Fruit fly (Drosophila melanogaster) whole organism, wandering third instar larva: Measurements from ENCODE around the gene CG43844.

Source experiments
- Abd-B ChIP-seq: fragments of >200 bp; optimal IDR thresholded peaks from 2 replicates; lab custom pipeline; 2017; ENCODE audit warnings: missing biosample characterization, missing genetic modification characterization
- CG32264 ChIP-seq: fragments of 200-800 bp; sonication (Bioruptor generic); optimal IDR thresholded peaks from 2 replicates; lab custom pipeline; 2016; ENCODE audit warnings: missing biosample characterization, missing genetic modification characterization
- CG9705 ChIP-seq: fragments of 200-800 bp; sonication (Bioruptor generic); optimal IDR thresholded peaks from 2 replicates; lab custom pipeline; 2018; ENCODE audit warnings: missing biosample characterization, mild to moderate bottlenecking, missing genetic modification characterization
- CrebA ChIP-seq: fragments of 200-800 bp; sonication (Bioruptor generic); optimal IDR thresholded peaks from 2 replicates; lab custom pipeline; 2016; ENCODE audit warnings: missing biosample characterization, mild to moderate bottlenecking, missing genetic modification characterization, borderline replicate concordance
- Dfd ChIP-seq: fragments of >200 bp; optimal IDR thresholded peaks from 2 replicates; lab custom pipeline; 2017; ENCODE audit warnings: missing biosample characterization, missing genetic modification characterization
- Dif ChIP-seq: fragments of 200-275, 200-300 bp; sonication (Bioruptor generic); optimal IDR thresholded peaks from 2 replicates; lab custom pipeline; 2018; ENCODE audit warnings: missing biosample characterization, missing genetic modification characterization; ENCODE audit not compliant: partially characterized antibody
- GATAd ChIP-seq: sonication (Bioruptor generic); optimal IDR thresholded peaks from 2 replicates; lab custom pipeline; 2016; ENCODE audit warnings: missing biosample characterization, missing genetic modification characterization
- HLH106 ChIP-seq: fragments of 200-800 bp; optimal IDR thresholded peaks from 3 replicates; lab custom pipeline; 2019; ENCODE audit warnings: missing biosample characterization, mild to moderate bottlenecking, missing genetic modification characterization, moderate library complexity
- Hnf4 ChIP-seq: fragments of 200-800 bp; sonication (Bioruptor generic); optimal IDR thresholded peaks from 2 replicates; lab custom pipeline; 2016; ENCODE audit warnings: missing biosample characterization, mild to moderate bottlenecking, missing genetic modification characterization
- Hr78 ChIP-seq: fragments of >200 bp; optimal IDR thresholded peaks from 2 replicates; lab custom pipeline; 2017; ENCODE audit warnings: missing biosample characterization, missing genetic modification characterization
- Hr83 ChIP-seq: fragments of 200-300 bp; sonication (Bioruptor generic); optimal IDR thresholded peaks from 2 replicates; lab custom pipeline; 2016; ENCODE audit warnings: missing biosample characterization, mild to moderate bottlenecking, missing genetic modification characterization, moderate library complexity; ENCODE audit not compliant: poor library complexity, severe bottlenecking
- Jra ChIP-seq: sonication (Bioruptor generic); optimal IDR thresholded peaks from 2 replicates; lab custom pipeline; 2016; ENCODE audit warnings: missing biosample characterization, missing genetic modification characterization
- Mio ChIP-seq: sonication (Bioruptor generic); optimal IDR thresholded peaks from 2 replicates; lab custom pipeline; 2016; ENCODE audit warnings: missing biosample characterization, missing genetic modification characterization
- Myc ChIP-seq: fragments of >200 bp; optimal IDR thresholded peaks from 2 replicates; lab custom pipeline; 2017
- N ChIP-seq: fragments of >200 bp; optimal IDR thresholded peaks from 2 replicates; lab custom pipeline; 2018; ENCODE audit warnings: missing biosample characterization, missing external identifiers, missing genetic modification characterization
- OdsH ChIP-seq: fragments of 200-800 bp; sonication (Bioruptor generic); optimal IDR thresholded peaks from 2 replicates; lab custom pipeline; 2016; ENCODE audit warnings: missing biosample characterization, mild to moderate bottlenecking, missing genetic modification characterization
- Rel ChIP-seq, 2 experiments: fragments of 200-800 bp; sonication (Bioruptor generic) in 1 of 2; optimal IDR thresholded peaks; 2 replicates in 1 of 2; 3 replicates in 1 of 2; lab custom pipeline; 2016 to 2019; ENCODE audit warnings: mild to moderate bottlenecking in 2 of 2, missing biosample characterization in 2 of 2, missing genetic modification characterization in 2 of 2, moderate library complexity in 1 of 2
- Sp1 ChIP-seq: fragments of 200-800 bp; sonication (Bioruptor generic); optimal IDR thresholded peaks from 3 replicates; lab custom pipeline; 2019; ENCODE audit warnings: missing biosample characterization, mild to moderate bottlenecking, missing genetic modification characterization, moderate library complexity
- Vsx2 ChIP-seq: fragments of 200-300, 225-300 bp; sonication (Bioruptor generic); optimal IDR thresholded peaks from 2 replicates; lab custom pipeline; 2018; ENCODE audit warnings: missing biosample characterization, missing genetic modification characterization; ENCODE audit not compliant: partially characterized antibody
- br ChIP-seq: fragments of 200-800 bp; sonication (Bioruptor generic); optimal IDR thresholded peaks from 2 replicates; lab custom pipeline; 2016; ENCODE audit warnings: missing biosample characterization, missing genetic modification characterization
- brk ChIP-seq: fragments of 200-800 bp; sonication (Bioruptor generic); optimal IDR thresholded peaks from 2 replicates; lab custom pipeline; 2016; ENCODE audit warnings: missing biosample characterization, mild to moderate bottlenecking, missing genetic modification characterization
- dl ChIP-seq, 2 experiments: fragments of 175-275, 200-275 bp in 1 of 2; fragments of 200-275 bp in 1 of 2; sonication (Bioruptor generic); optimal IDR thresholded peaks; lab custom pipeline; 2018; ENCODE audit warnings: mild to moderate bottlenecking in 2 of 2, missing biosample characterization in 2 of 2, missing genetic modification characterization in 2 of 2, moderate library complexity in 2 of 2; ENCODE audit not compliant: partially characterized antibody in 2 of 2, insufficient read depth in 1 of 2
- dmrt93B ChIP-seq: fragments of 200-800 bp; sonication (Bioruptor generic); optimal IDR thresholded peaks from 2 replicates; lab custom pipeline; 2018; ENCODE audit warnings: missing biosample characterization, mild to moderate bottlenecking, missing genetic modification characterization
- dsf ChIP-seq: sonication (Bioruptor generic); optimal IDR thresholded peaks from 2 replicates; lab custom pipeline; 2016; ENCODE audit warnings: missing biosample characterization, missing genetic modification characterization, borderline replicate concordance
- ey ChIP-seq: fragments of 200-800 bp; sonication (Bioruptor generic); optimal IDR thresholded peaks from 2 replicates; lab custom pipeline; 2016; ENCODE audit warnings: missing biosample characterization, missing genetic modification characterization
- foxo ChIP-seq, 2 experiments: fragments of 200-800 bp; sonication (Bioruptor generic); optimal IDR thresholded peaks; 2 replicates in 1 of 2; 3 replicates in 1 of 2; lab custom pipeline; 2016 to 2017; ENCODE audit warnings: missing biosample characterization in 2 of 2, missing genetic modification characterization in 2 of 2
- fru ChIP-seq: fragments of 200-800 bp; sonication (Bioruptor generic); optimal IDR thresholded peaks from 3 replicates; lab custom pipeline; 2016; ENCODE audit warnings: missing biosample characterization, mild to moderate bottlenecking, missing genetic modification characterization
- h ChIP-seq: fragments of 200-800 bp; sonication (Bioruptor generic); optimal IDR thresholded peaks from 3 replicates; lab custom pipeline; 2016; ENCODE audit warnings: missing biosample characterization, mild to moderate bottlenecking, missing genetic modification characterization
- jim ChIP-seq: fragments of 175-275, 200-325 bp; sonication (Bioruptor generic); optimal IDR thresholded peaks from 2 replicates; lab custom pipeline; 2016; ENCODE audit warnings: missing biosample characterization, mild to moderate bottlenecking, missing genetic modification characterization
- lola ChIP-seq: fragments of >200 bp; optimal IDR thresholded peaks from 2 replicates; lab custom pipeline; 2017; ENCODE audit warnings: missing biosample characterization, missing genetic modification characterization
- psq ChIP-seq: fragments of 200-800 bp; sonication (Bioruptor generic); optimal IDR thresholded peaks from 3 replicates; lab custom pipeline; 2017; ENCODE audit warnings: missing biosample characterization, mild to moderate bottlenecking, missing genetic modification characterization, moderate library complexity
- rgr ChIP-seq: fragments of 200-800 bp; sonication (Bioruptor generic); optimal IDR thresholded peaks from 3 replicates; lab custom pipeline; 2016; ENCODE audit warnings: missing biosample characterization, mild to moderate bottlenecking, missing genetic modification characterization
- sage ChIP-seq: fragments of 200-800 bp; sonication (Bioruptor generic); optimal IDR thresholded peaks from 2 replicates; lab custom pipeline; 2016; ENCODE audit warnings: missing biosample characterization, mild to moderate bottlenecking, missing genetic modification characterization
- sv ChIP-seq: fragments of 200-800 bp; sonication (Bioruptor generic); optimal IDR thresholded peaks from 3 replicates; lab custom pipeline; 2016; ENCODE audit warnings: missing biosample characterization, missing genetic modification characterization
- tai ChIP-seq: sonication (Bioruptor generic); optimal IDR thresholded peaks from 2 replicates; lab custom pipeline; 2016; ENCODE audit warnings: missing biosample characterization, missing genetic modification characterization
- usp ChIP-seq: fragments of >200 bp; optimal IDR thresholded peaks from 2 replicates; lab custom pipeline; 2017; ENCODE audit warnings: missing biosample characterization, missing genetic modification characterization
- woc ChIP-seq: sonication (Bioruptor generic); optimal IDR thresholded peaks from 2 replicates; lab custom pipeline; 2016; ENCODE audit warnings: missing biosample characterization, mild to moderate bottlenecking, missing genetic modification characterization

The CG43844 gene

DNA sequence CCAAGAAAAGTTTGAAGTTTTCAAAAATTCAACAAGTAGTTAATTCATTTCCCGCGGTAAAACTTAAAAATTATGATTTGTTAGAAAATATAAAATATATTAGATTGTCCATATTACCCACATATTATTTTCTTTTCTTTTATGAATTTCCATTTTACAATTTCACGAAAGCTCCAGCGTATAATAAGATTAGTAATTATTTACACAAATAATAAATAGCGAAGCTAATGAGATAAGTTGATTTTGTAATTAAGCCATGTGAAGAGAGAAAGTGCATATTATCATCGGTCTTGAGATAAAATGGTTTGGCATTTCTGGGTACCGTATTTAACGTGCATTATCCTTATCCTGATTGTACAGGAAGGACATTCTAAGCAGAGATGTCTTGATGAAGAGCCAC, 22.2 kb downstream of the CG43844 start, which contains the start of gene Qsox3:
Qsox3 (plus strand) TSS at position 301 of the 400 bp plus-strand sequence.
- no peak for TF ChIP-seq dl (GFP tag; optimal IDR thresholded peaks at IDR 0.05; lab: Kevin White, UChicago; ENCODE audit: insufficient read depth in 1 of 2, partially characterized antibody in 2 of 2)

DNA sequence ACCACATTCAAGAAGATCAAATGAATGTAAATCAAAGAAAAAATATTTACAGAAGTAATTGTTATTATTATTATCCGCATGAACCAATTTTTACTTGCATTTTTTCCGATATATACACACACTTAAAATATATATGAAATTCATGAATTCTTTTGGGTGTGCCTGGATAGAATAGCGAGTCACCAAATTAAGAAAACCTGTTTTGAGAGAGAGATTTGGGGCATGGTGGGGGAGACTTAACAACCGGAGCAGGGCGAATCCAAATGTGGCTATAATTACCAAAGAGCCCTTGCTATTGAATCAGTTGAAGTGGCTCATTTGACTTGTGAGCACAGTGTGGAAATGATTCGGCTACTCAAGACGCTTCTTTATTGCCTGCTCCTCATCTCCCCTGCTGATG, 24.1 kb downstream of the CG43844 start, which contains the start of gene Qsox2:
Qsox2 (plus strand) TSS at position 301 of the 400 bp plus-strand sequence.
- no peak for TF ChIP-seq jim (GFP tag; lab: Kevin White, UChicago)
- TF ChIP-seq Sp1, result no peak
- no peak for TF ChIP-seq GATAd (GFP tag; lab: Kevin White, UChicago)
- TF ChIP-seq Vsx2 (GFP tag; lab: Kevin White, UChicago), result peak; percentile 34
- TF ChIP-seq CG9705, result no peak
- no peak for TF ChIP-seq woc
- no peak for TF ChIP-seq sage (GFP tag; lab: Kevin White, UChicago)
- TF ChIP-seq Hnf4 (GFP tag; lab: Kevin White, UChicago), result no peak

dm6 chr3R:21916987-21917386, 27.6 kb downstream of the CG43844 start:
- TF ChIP-seq CG32264 (GFP tag; lab: Kevin White, UChicago) (no peak), Hnf4 (GFP tag; lab: Kevin White, UChicago) (no peak), Dfd (GFP tag; lab: Kevin White, UChicago) (peak; percentile 5)
- TF ChIP-seq, all 38 proteins: peak for 1

DNA sequence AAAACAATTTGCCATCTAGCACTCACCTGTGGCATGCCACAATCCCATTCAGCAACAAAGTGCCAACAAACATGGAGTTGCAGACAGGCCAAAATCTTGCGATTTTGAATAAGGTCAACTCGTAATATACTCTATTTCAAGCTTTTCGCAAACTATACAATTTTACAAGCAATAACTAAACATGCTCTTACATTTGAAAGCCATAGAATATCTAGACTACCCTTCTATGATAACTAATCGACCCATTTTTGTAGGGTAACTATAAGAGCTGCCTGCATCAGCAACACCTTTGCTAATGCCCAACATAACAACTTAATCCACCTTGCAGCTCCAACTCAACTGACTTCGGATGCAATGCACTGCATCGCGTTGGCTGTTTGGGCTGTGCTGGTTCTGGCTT, 31.2 kb downstream of the CG43844 start:
- TF ChIP-seq Dfd (GFP tag; lab: Kevin White, UChicago) (no peak), OdsH (GFP tag; lab: Kevin White, UChicago) (no peak)

dm6 chr3R:21921363-21922208, 32.2 kb downstream of the CG43844 start:
- TF ChIP-seq tai (GFP tag; lab: Kevin White, UChicago), result no peak
- no peak for TF ChIP-seq Mio
- TF ChIP-seq Dif (GFP tag; lab: Kevin White, UChicago), result peak; percentile 19
- no peak for TF ChIP-seq Rel (GFP tag; optimal IDR thresholded peaks at IDR 0.05; lab: Kevin White, UChicago)
- TF ChIP-seq Rel (tag; optimal IDR thresholded peaks at IDR 0.05; lab: Kevin White, UChicago), result peak; percentile 96
- peak; percentile 32 for TF ChIP-seq Hnf4 (GFP tag; lab: Kevin White, UChicago)
- TF ChIP-seq OdsH (GFP tag; lab: Kevin White, UChicago), result peak; percentile 65
- peak; percentile 12 for TF ChIP-seq Hr83 (GFP tag; lab: Kevin White, UChicago)
- no peak for TF ChIP-seq GATAd (GFP tag; lab: Kevin White, UChicago)
- no peak for TF ChIP-seq CrebA (GFP tag; lab: Kevin White, UChicago)
- TF ChIP-seq Jra, result peak; percentile 46
- no peak for TF ChIP-seq N (GFP tag; lab: Kevin White, UChicago)
- no peak for TF ChIP-seq Myc (lab: Kevin White, UChicago)
- TF ChIP-seq CG32264 (GFP tag; lab: Kevin White, UChicago), result no peak
- TF ChIP-seq rgr, result peak; percentile 61
- TF ChIP-seq Hr78, result no peak
- TF ChIP-seq jim (GFP tag; lab: Kevin White, UChicago), result peak; percentile 79
- no peak for TF ChIP-seq Abd-B (GFP tag; lab: Kevin White, UChicago)
- peak; percentile 71 for TF ChIP-seq psq (GFP tag; lab: Kevin White, UChicago)
- TF ChIP-seq lola (GFP tag; lab: Kevin White, UChicago), result no peak
- TF ChIP-seq br (GFP tag; lab: Kevin White, UChicago), result peak; percentile 77
- peak; percentile 62 for TF ChIP-seq dmrt93B (GFP tag; lab: Kevin White, UChicago)
- peak; percentile 46 for TF ChIP-seq CG9705
- peak; percentile 77 for TF ChIP-seq ey (GFP tag; lab: Kevin White, UChicago)
- TF ChIP-seq usp (GFP tag; lab: Kevin White, UChicago), result no peak
- no peak for TF ChIP-seq dsf (GFP tag; lab: Kevin White, UChicago)
- TF ChIP-seq h, result peak; percentile 72
- peak; percentile 75 for TF ChIP-seq Sp1
- TF ChIP-seq Vsx2 (GFP tag; lab: Kevin White, UChicago), result no peak
- TF ChIP-seq dl (GFP tag; optimal IDR thresholded peaks at IDR 0.05; lab: Kevin White, UChicago; ENCODE audit: insufficient read depth in 1 of 2, partially characterized antibody in 2 of 2), result no peak
- no peak for TF ChIP-seq sv (GFP tag; lab: Kevin White, UChicago)
- peak; percentile 82 for TF ChIP-seq fru (GFP tag; lab: Kevin White, UChicago)
- TF ChIP-seq Dfd (GFP tag; lab: Kevin White, UChicago), result peak; percentile 42
- TF ChIP-seq sage (GFP tag; lab: Kevin White, UChicago), result no peak
- TF ChIP-seq woc, result peak; percentile 90
- peak in 1 of 2 experiments; percentile 68 for TF ChIP-seq foxo (GFP tag; optimal IDR thresholded peaks at IDR 0.05; lab: Kevin White, UChicago)
- no peak for TF ChIP-seq brk (GFP tag; lab: Kevin White, UChicago)
- TF ChIP-seq HLH106, result peak; percentile 69
